Worm (Caenorhabditis elegans) whole organism, L4 larva: ENCODE data around the gene atg-18.
A peak's percentile ranks its signal among the peaks of the same experiment; 100 is the strongest.

Source experiments
- F10B5.3 ChIP-seq: sonication (generic microtip); optimal IDR thresholded peaks from 2 replicates; lab custom pipeline; 2016; ENCODE audit warnings: mild to moderate bottlenecking, missing genetic modification characterization, missing compliant biosample characterization
- F44E2.7 ChIP-seq: fragments of 200-800 bp; sonication (Bioruptor generic); IDR thresholded peaks from 2 replicates; pipeline ENCODE4 v2.1.2; 2022; ENCODE audit warnings: missing genetic modification characterization, missing compliant biosample characterization
- F49E8.2 ChIP-seq: sonication (generic microtip); optimal IDR thresholded peaks from 2 replicates; lab custom pipeline; 2016; ENCODE audit warnings: missing compliant biosample characterization, mild to moderate bottlenecking, missing genetic modification characterization, borderline replicate concordance
- T20F7.1 ChIP-seq: fragments of 200-800 bp; sonication (Bioruptor generic); optimal IDR thresholded peaks from 2 replicates; lab custom pipeline; 2018; ENCODE audit warnings: mild to moderate bottlenecking, missing genetic modification characterization, missing compliant biosample characterization
- Y5F2A.4 ChIP-seq: fragments of 200-800 bp; sonication (Bioruptor generic); optimal IDR thresholded peaks from 2 replicates; lab custom pipeline; 2018; ENCODE audit warnings: mild to moderate bottlenecking, missing genetic modification characterization, missing compliant biosample characterization
- Y75B8A.6 ChIP-seq: fragments of 200-800 bp; sonication (Bioruptor generic); IDR thresholded peaks from 2 replicates; pipeline ENCODE4 v1.3.6; 2022; ENCODE audit warnings: missing genetic modification reagents, missing genetic modification characterization, missing compliant biosample characterization
- aha-1 ChIP-seq: fragments of 150-350 bp; peaks from one replicate; lab custom pipeline; 2014; ENCODE audit warnings: missing biosample characterization, missing genetic modification characterization
- attf-4 ChIP-seq: sonication (generic microtip); optimal IDR thresholded peaks from 3 replicates; lab custom pipeline; 2017; ENCODE audit warnings: missing biosample characterization, missing genetic modification characterization
- ceh-20 ChIP-seq: fragments of 200-800 bp; sonication (Bioruptor generic); IDR thresholded peaks from 2 replicates; pipeline ENCODE4 v1.3.6; 2022; ENCODE audit warnings: missing genetic modification reagents, missing genetic modification characterization, missing compliant biosample characterization
- ceh-62 ChIP-seq: sonication (generic microtip); optimal IDR thresholded peaks from 2 replicates; lab custom pipeline; 2017; ENCODE audit warnings: missing biosample characterization, missing genetic modification characterization
- dmd-6 ChIP-seq: fragments of 200-800 bp; sonication (Bioruptor generic); IDR thresholded peaks from 2 replicates; pipeline ENCODE4 v1.3.6; 2022; ENCODE audit warnings: missing genetic modification reagents, missing genetic modification characterization, missing compliant biosample characterization
- dmd-8 ChIP-seq: fragments of 200-800 bp; sonication (Bioruptor generic); IDR thresholded peaks from 2 replicates; pipeline ENCODE4 v1.3.6; 2022; ENCODE audit warnings: missing genetic modification characterization, missing compliant biosample characterization
- dve-1 ChIP-seq: sonication (generic microtip); optimal IDR thresholded peaks from 2 replicates; lab custom pipeline; 2017; ENCODE audit warnings: antibody characterized with exemption, mild to moderate bottlenecking, missing genetic modification characterization, missing compliant biosample characterization; ENCODE audit not compliant: insufficient read depth
- egl-43 ChIP-seq: fragments of 200-800 bp; sonication (Bioruptor generic); IDR thresholded peaks from 2 replicates; pipeline ENCODE4 v1.3.6; 2022; ENCODE audit warnings: missing genetic modification reagents, missing genetic modification characterization, missing compliant biosample characterization
- fkh-10 ChIP-seq: fragments of 150-350 bp; optimal IDR thresholded peaks from 2 replicates; lab custom pipeline; 2014; ENCODE audit warnings: missing biosample characterization, missing genetic modification reagents, missing genetic modification characterization
- fos-1 ChIP-seq: fragments of 150-350 bp; optimal IDR thresholded peaks from 2 replicates; lab custom pipeline; 2014; ENCODE audit warnings: missing biosample characterization, missing genetic modification characterization
- hif-1 ChIP-seq, 2 experiments: sonication (generic microtip); optimal IDR thresholded peaks; 2 replicates each; lab custom pipeline; 2016 to 2017; ENCODE audit warnings: missing compliant biosample characterization in 2 of 2, missing genetic modification characterization in 2 of 2, missing genetic modification reagents in 2 of 2, missing genotype in 2 of 2, mild to moderate bottlenecking in 1 of 2
- hlh-11 ChIP-seq: fragments of 200-800 bp; sonication (Bioruptor generic); optimal IDR thresholded peaks from 2 replicates; lab custom pipeline; 2018; ENCODE audit warnings: mild to moderate bottlenecking, missing genetic modification characterization, missing compliant biosample characterization
- hlh-30 ChIP-seq: sonication (generic microtip); optimal IDR thresholded peaks from 2 replicates; lab custom pipeline; 2017; ENCODE audit warnings: antibody characterized with exemption, mild to moderate bottlenecking, missing genetic modification characterization, missing compliant biosample characterization; ENCODE audit not compliant: insufficient read depth
- hmg-1.1 ChIP-seq: fragments of 200-800 bp; sonication (Bioruptor generic); IDR thresholded peaks from 2 replicates; pipeline ENCODE4 v1.3.6; 2022; ENCODE audit warnings: missing genetic modification reagents, missing genetic modification characterization, missing compliant biosample characterization
- lim-7 ChIP-seq: fragments of 200-800 bp; sonication (Bioruptor generic); IDR thresholded peaks from 2 replicates; pipeline ENCODE4 v1.3.6; 2022; ENCODE audit warnings: missing genetic modification characterization, missing compliant biosample characterization
- lin-1 ChIP-seq: fragments of 200-800 bp; sonication (Bioruptor generic); IDR thresholded peaks from 2 replicates; pipeline ENCODE4 v1.3.6; 2022; ENCODE audit warnings: missing genetic modification reagents, missing genetic modification characterization, missing compliant biosample characterization
- lin-13 ChIP-seq: fragments of 150-350 bp; optimal IDR thresholded peaks from 2 replicates; lab custom pipeline; 2014; ENCODE audit warnings: missing biosample characterization, missing genetic modification reagents, missing genetic modification characterization
- lin-29 ChIP-seq: fragments of 200-800 bp; sonication (Bioruptor generic); IDR thresholded peaks from 2 replicates; pipeline ENCODE4 v1.3.6; 2022; ENCODE audit warnings: missing genetic modification reagents, missing genetic modification characterization, missing compliant biosample characterization
- lsy-2 ChIP-seq, 2 experiments: fragments of 150-350 bp in 1 of 2; sonication (generic microtip) in 1 of 2; optimal IDR thresholded peaks; 2 replicates each; lab custom pipeline; 2014 to 2017; ENCODE audit warnings: missing biosample characterization in 2 of 2, missing genetic modification characterization in 2 of 2
- mdl-1 ChIP-seq, 2 experiments: fragments of 150-350 bp in 1 of 2; sonication (generic microtip) in 1 of 2; optimal IDR thresholded peaks; 2 replicates each; lab custom pipeline; 2014 to 2017; ENCODE audit warnings: missing biosample characterization in 2 of 2, missing genetic modification characterization in 2 of 2
- mdt-29 ChIP-seq: fragments of 200-800 bp; sonication (Bioruptor generic); IDR thresholded peaks from 2 replicates; pipeline ENCODE4 v1.3.6; 2022; ENCODE audit warnings: missing genetic modification reagents, missing genetic modification characterization, missing compliant biosample characterization
- mep-1 ChIP-seq: fragments of 150-350 bp; sonication (generic microtip); optimal IDR thresholded peaks from 3 replicates; lab custom pipeline; 2014; ENCODE audit warnings: missing biosample characterization, missing genetic modification characterization
- mes-2 ChIP-seq: sonication (generic microtip); optimal IDR thresholded peaks from 2 replicates; lab custom pipeline; 2016; ENCODE audit warnings: missing genotype, mild to moderate bottlenecking, missing genetic modification characterization, missing compliant biosample characterization; ENCODE audit not compliant: poor library complexity, severe bottlenecking
- mxl-3 ChIP-seq: fragments of 200-800 bp; sonication (Bioruptor generic); optimal IDR thresholded peaks from 2 replicates; lab custom pipeline; 2018; ENCODE audit warnings: mild to moderate bottlenecking, missing genetic modification characterization, missing compliant biosample characterization
- nhr-102 ChIP-seq: sonication (generic microtip); optimal IDR thresholded peaks from 2 replicates; lab custom pipeline; 2016; ENCODE audit warnings: mild to moderate bottlenecking, missing genetic modification characterization, moderate library complexity, missing compliant biosample characterization
- nhr-11 ChIP-seq: fragments of 150-350 bp; optimal IDR thresholded peaks from 2 replicates; lab custom pipeline; 2014; ENCODE audit warnings: missing biosample characterization, missing genetic modification characterization
- nhr-25 ChIP-seq: sonication (generic microtip); optimal IDR thresholded peaks from 2 replicates; lab custom pipeline; 2017; ENCODE audit warnings: missing genetic modification characterization, mild to moderate bottlenecking, missing compliant biosample characterization, antibody characterized with exemption, moderate library complexity, borderline replicate concordance; ENCODE audit not compliant: insufficient read depth
- nhr-76 ChIP-seq: fragments of 150-350 bp; optimal IDR thresholded peaks from 2 replicates; lab custom pipeline; 2014; ENCODE audit warnings: missing biosample characterization, missing genetic modification characterization
- nhr-77 ChIP-seq: fragments of 150-350 bp; optimal IDR thresholded peaks from 2 replicates; lab custom pipeline; 2014; ENCODE audit warnings: missing biosample characterization, missing genetic modification characterization
- pqm-1 ChIP-seq: sonication (generic microtip); optimal IDR thresholded peaks from 2 replicates; lab custom pipeline; 2017; ENCODE audit warnings: missing biosample characterization, missing genetic modification characterization
- rbr-2 ChIP-seq: sonication (generic microtip); optimal IDR thresholded peaks from 2 replicates; lab custom pipeline; 2016; ENCODE audit warnings: missing genotype, missing genetic modification characterization, missing compliant biosample characterization
- saeg-2 ChIP-seq: fragments of 200-800 bp; sonication (Bioruptor generic); IDR thresholded peaks from 2 replicates; pipeline ENCODE4 v1.3.6; 2022; ENCODE audit warnings: missing genetic modification reagents, missing genetic modification characterization, missing compliant biosample characterization
- set-16 ChIP-seq: fragments of 200-800 bp; sonication (Bioruptor generic); IDR thresholded peaks from 2 replicates; pipeline ENCODE4 v1.3.6; 2022; ENCODE audit warnings: missing genetic modification reagents, missing genetic modification characterization, missing compliant biosample characterization
- spr-1 ChIP-seq: sonication (generic microtip); optimal IDR thresholded peaks from 2 replicates; lab custom pipeline; 2016; ENCODE audit warnings: mild to moderate bottlenecking, missing genetic modification characterization, missing compliant biosample characterization
- tra-1 ChIP-seq: fragments of 200-800 bp; sonication (Bioruptor generic); IDR thresholded peaks from 2 replicates; pipeline ENCODE4 v1.3.6; 2022; ENCODE audit warnings: missing genetic modification reagents, missing genetic modification characterization, missing compliant biosample characterization
- unc-62 ChIP-seq, 3 experiments: fragments of 150-350 bp in 1 of 3; sonication (generic microtip); optimal IDR thresholded peaks in 2 of 3; peaks in 1 of 3; 1 replicate in 1 of 3; 2 replicates in 2 of 3; lab custom pipeline; 2014 to 2017; ENCODE audit warnings: missing biosample characterization in 3 of 3, missing genetic modification characterization in 3 of 3, missing genetic modification reagents in 3 of 3, missing genotype in 1 of 3
- zfp-2 ChIP-seq: sonication (generic microtip); optimal IDR thresholded peaks from 2 replicates; lab custom pipeline; 2016; ENCODE audit warnings: mild to moderate bottlenecking, missing genetic modification characterization, missing compliant biosample characterization
- zip-2 ChIP-seq: fragments of 150-350 bp; optimal IDR thresholded peaks from 2 replicates; lab custom pipeline; 2014; ENCODE audit warnings: missing biosample characterization, missing genetic modification characterization

atg-18 gene

ce11 chrV:8663023-8663422 lies 31.9 kb upstream of the atg-18 start (continued):
- TF ChIP-seq hif-1 (tag; optimal IDR thresholded peaks at IDR 0.05; lab: Kevin White, UChicago) (peak in 1 of 2 experiments; percentile 4), spr-1 (tag; lab: Kevin White, UChicago) (no peak), Y5F2A.4 (GFP tag; lab: Kevin White, UChicago) (no peak), zfp-2 (tag; lab: Kevin White, UChicago) (no peak), lin-13 (GFP tag; lab: Kevin White, UChicago) (no peak), dmd-8 (GFP tag; lab: Robert Waterston, UW) (no peak), nhr-76 (tag; lab: Kevin White, UChicago) (no peak), hmg-1.1 (GFP tag; lab: Robert Waterston, UW) (peak; percentile 46; the same call in 1 of the 2 replicates), egl-43 (0 out of 2 replicates have a peak, but pooled peaks have one; percentile 45), nhr-25 (tag; lab: Kevin White, UChicago) (no peak), nhr-77 (tag; lab: Kevin White, UChicago) (no peak), mes-2 (tag; lab: Kevin White, UChicago) (peak; percentile 10), F49E8.2 (no peak), dmd-6 (GFP tag; lab: Robert Waterston, UW) (no peak), ceh-62 (tag; lab: Kevin White, UChicago) (no peak), mdt-29 (GFP tag; lab: Robert Waterston, UW) (no peak), Y75B8A.6 (GFP tag; lab: Robert Waterston, UW) (no peak), attf-4 (tag; lab: Kevin White, UChicago) (no peak), fkh-10 (no peak), F44E2.7 (GFP tag; lab: Robert Waterston, UW) (no peak), lsy-2 (tag; optimal IDR thresholded peaks at IDR 0.05; lab: Kevin White, UChicago) (peak in 1 of 2 experiments; percentile 28), rbr-2 (tag; lab: Kevin White, UChicago) (peak; percentile 8), hlh-30 (tag; lab: Kevin White, UChicago) (peak; percentile 62), lim-7 (GFP tag; lab: Robert Waterston, UW) (no peak), mep-1 (peak; percentile 17), unc-62 (GFP tag; optimal IDR thresholded peaks at IDR 0.05 in 1 of 2; lab: Kevin White, UChicago) (peak in 1 of 2 experiments; percentile 96), unc-62 (tag; optimal IDR thresholded peaks at IDR 0.05; lab: Kevin White, UChicago) (no peak), ceh-20 (no peak), T20F7.1 (GFP tag; lab: Kevin White, UChicago) (no peak), aha-1 (tag; lab: Kevin White, UChicago) (no peak), fos-1 (tag; lab: Kevin White, UChicago) (no peak), lin-29 (GFP tag; lab: Robert Waterston, UW) (no peak), tra-1 (GFP tag; lab: Robert Waterston, UW) (no peak)
- TF ChIP-seq, all 104 proteins: peak for 14

DNA sequence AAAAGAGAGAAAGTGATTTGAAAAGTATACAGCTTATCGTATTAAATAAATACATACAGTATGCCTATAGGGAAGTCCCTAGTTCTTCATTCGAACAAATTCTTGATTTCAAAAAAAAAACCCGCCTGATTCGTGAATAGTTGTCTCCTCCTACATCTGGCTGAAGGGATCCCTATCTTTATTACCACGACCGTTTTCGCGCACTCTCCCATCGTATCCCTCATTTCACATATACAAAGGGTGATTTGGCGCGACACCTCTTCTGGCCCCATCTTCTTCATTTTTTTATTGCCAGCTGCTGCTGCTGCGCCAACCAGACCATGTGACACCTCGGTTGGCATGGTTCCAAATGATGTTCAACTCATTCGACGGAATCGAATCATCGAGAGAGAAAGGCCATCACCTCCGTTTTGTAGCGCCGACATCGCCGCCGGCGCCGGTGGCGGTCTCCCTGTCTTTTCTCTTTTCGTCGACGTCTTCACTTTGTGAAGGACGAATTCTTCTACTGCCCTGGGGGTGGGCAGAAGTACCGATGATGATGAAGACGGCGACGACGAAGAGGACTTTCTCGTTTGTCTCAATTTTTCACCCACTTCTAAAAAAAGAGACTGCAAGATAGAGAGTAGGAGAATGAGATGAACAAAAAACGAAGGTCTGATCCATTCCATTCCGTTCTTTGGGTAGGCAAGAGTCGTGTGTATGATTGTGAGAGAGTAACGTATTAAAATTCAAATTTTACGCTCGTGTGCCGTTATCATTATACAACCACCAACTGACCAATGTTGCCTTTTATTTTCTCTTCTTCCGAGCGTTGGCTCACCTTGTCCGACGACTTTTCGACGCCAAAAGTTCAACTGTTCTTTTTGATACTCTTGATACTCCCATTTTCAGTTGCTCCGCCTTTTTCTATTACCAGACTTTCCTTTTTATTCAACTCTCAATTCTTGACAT lies 31.2 kb upstream of the atg-18 start:
- TF ChIP-seq unc-62 (GFP tag; optimal IDR thresholded peaks at IDR 0.05 in 1 of 2; lab: Kevin White, UChicago) (peak in 1 of 2 experiments; percentile 70), unc-62 (tag; optimal IDR thresholded peaks at IDR 0.05; lab: Kevin White, UChicago) (no peak), tra-1 (GFP tag; lab: Robert Waterston, UW) (peak; percentile 61), nhr-102 (tag; lab: Kevin White, UChicago) (no peak), nhr-25 (tag; lab: Kevin White, UChicago) (peak; percentile 61), saeg-2 (GFP tag; lab: Robert Waterston, UW) (0 out of 2 replicates have a peak, but pooled peaks have one; percentile 25), pqm-1 (tag; lab: Kevin White, UChicago) (peak; percentile 81), nhr-11 (tag; lab: Kevin White, UChicago) (peak; percentile 21), hlh-11 (peak; percentile 69), mep-1 (peak; percentile 53), lim-7 (GFP tag; lab: Robert Waterston, UW) (no peak), mxl-3 (peak; percentile 60), set-16 (GFP tag; lab: Robert Waterston, UW) (peak; percentile 74), F10B5.3 (tag; lab: Kevin White, UChicago) (no peak), zip-2 (tag; lab: Kevin White, UChicago) (no peak), lin-1 (GFP tag; lab: Robert Waterston, UW) (no peak), hlh-30 (tag; lab: Kevin White, UChicago) (peak; percentile 49), lsy-2 (tag; optimal IDR thresholded peaks at IDR 0.05; lab: Kevin White, UChicago) (peak in 1 of 2 experiments; percentile 17), rbr-2 (tag; lab: Kevin White, UChicago) (peak; percentile 24), dmd-6 (GFP tag; lab: Robert Waterston, UW) (peak; percentile 46), mdl-1 (tag; optimal IDR thresholded peaks at IDR 0.05; lab: Kevin White, UChicago) (peak in 1 of 2 experiments; percentile 14), aha-1 (tag; lab: Kevin White, UChicago) (peak; percentile 51), dve-1 (tag; lab: Kevin White, UChicago) (no peak)
